Fruit fly (Drosophila melanogaster) whole organism, adult: ENCODE measurements around the gene CG13003.

Source experiments
- CG11617 ChIP-seq: fragments of 200-800 bp; sonication (Bioruptor generic); optimal IDR thresholded peaks from 2 replicates; lab custom pipeline; 2017; ENCODE audit warnings: mild to moderate bottlenecking, missing biosample characterization, missing genetic modification reagents, missing genetic modification characterization
- CG33017 ChIP-seq: fragments of 200-800 bp; sonication (Bioruptor generic); optimal IDR thresholded peaks from 2 replicates; lab custom pipeline; 2018; ENCODE audit warnings: missing biosample characterization, mild to moderate bottlenecking, missing genetic modification characterization, moderate library complexity
- CG7045 ChIP-seq: fragments of 200-800 bp; sonication (Bioruptor generic); optimal IDR thresholded peaks from 2 replicates; lab custom pipeline; 2017; ENCODE audit warnings: missing biosample characterization, mild to moderate bottlenecking, missing genetic modification characterization
- CG7101 ChIP-seq: fragments of 200-800 bp; sonication (Bioruptor generic); optimal IDR thresholded peaks from 2 replicates; lab custom pipeline; 2018; ENCODE audit warnings: missing biosample characterization, mild to moderate bottlenecking, missing genetic modification characterization, moderate library complexity
- Crg-1 ChIP-seq: fragments of 200-800 bp; sonication (Bioruptor generic); optimal IDR thresholded peaks from 2 replicates; lab custom pipeline; 2016; ENCODE audit warnings: missing biosample characterization, missing genetic modification characterization
- Mnt ChIP-seq: fragments of 200-800 bp; sonication (Bioruptor generic); optimal IDR thresholded peaks from 2 replicates; lab custom pipeline; 2016; ENCODE audit warnings: missing biosample characterization, mild to moderate bottlenecking, missing genetic modification characterization
- cic ChIP-seq: fragments of 200-800 bp; sonication (Bioruptor generic); optimal IDR thresholded peaks from 2 replicates; lab custom pipeline; 2017; ENCODE audit warnings: missing biosample characterization, mild to moderate bottlenecking, missing genetic modification characterization, moderate library complexity
- cnc ChIP-seq, 2 experiments: fragments of >200 bp; optimal IDR thresholded peaks; 2 replicates each; lab custom pipeline; 2017
- kay ChIP-seq: fragments of 200-800 bp; sonication (Bioruptor generic); peaks from one replicate; lab custom pipeline; 2016; ENCODE audit warnings: missing biosample characterization, missing genetic modification characterization, borderline replicate concordance
- ovo ChIP-seq: fragments of 200-800 bp; sonication (Bioruptor generic); optimal IDR thresholded peaks from 2 replicates; lab custom pipeline; 2016; ENCODE audit warnings: missing biosample characterization, missing genetic modification characterization
- pad ChIP-seq: fragments of 200-800 bp; sonication (Bioruptor generic); optimal IDR thresholded peaks from 3 replicates; lab custom pipeline; 2017; ENCODE audit warnings: missing biosample characterization, missing genetic modification characterization, mild to moderate bottlenecking, moderate library complexity, missing genetic modification reagents

dm6 chrX:16867622-16868021, 8.7 kb downstream of the CG13003 start:
- TF ChIP-seq CG33017 (tag; lab: Kevin White, UChicago) (no peak), cic (GFP tag; lab: Kevin White, UChicago) (no peak), Crg-1 (GFP tag; lab: Kevin White, UChicago) (no peak), CG7101 (tag; lab: Kevin White, UChicago) (no peak), CG7045 (GFP tag; lab: Kevin White, UChicago) (no peak), pad (no peak), cnc (optimal IDR thresholded peaks at IDR 0.05; lab: Kevin White, UChicago) (no peak), CG11617 (GFP tag; lab: Kevin White, UChicago) (no peak), kay (GFP tag; lab: Kevin White, UChicago) (no peak), ovo (GFP tag; lab: Kevin White, UChicago) (no peak), Mnt (GFP tag; lab: Kevin White, UChicago) (no peak)
